Fruit fly (Drosophila melanogaster) whole organism, embryonic: ENCODE results near the gene CG32391.

ENCODE experiments used
- Ada2b ChIP-seq: fragments of 200-800 bp; sonication (Bioruptor generic); IDR thresholded peaks from 2 replicates; pipeline ENCODE4 v1.3.6; 2022; ENCODE audit warnings: missing biosample characterization, missing genetic modification characterization
- B-H2 ChIP-seq: fragments of 200-800 bp; sonication (Bioruptor generic); optimal IDR thresholded peaks from 2 replicates; lab custom pipeline; 2018; ENCODE audit warnings: missing biosample characterization, mild to moderate bottlenecking, missing genetic modification characterization
- BEAF-32 ChIP-seq: fragments of 200-800 bp; sonication (Bioruptor generic); optimal IDR thresholded peaks from 3 replicates; lab custom pipeline; 2017; ENCODE audit warnings: missing biosample characterization, missing genetic modification characterization, mild to moderate bottlenecking, moderate library complexity, missing genetic modification reagents
- BtbVII ChIP-seq: fragments of 200-800 bp; sonication (Bioruptor generic); optimal IDR thresholded peaks from 3 replicates; lab custom pipeline; 2017; ENCODE audit warnings: missing biosample characterization, mild to moderate bottlenecking, missing genetic modification characterization
- CG11723 ChIP-seq: fragments of 200-800 bp; sonication (Bioruptor generic); optimal IDR thresholded peaks from 2 replicates; lab custom pipeline; 2017; ENCODE audit warnings: missing biosample characterization, mild to moderate bottlenecking, missing genetic modification characterization
- CG13287 ChIP-seq: fragments of 200-800 bp; sonication (Bioruptor generic); IDR thresholded peaks from 2 replicates; pipeline ENCODE4 v1.3.6; 2022; ENCODE audit warnings: missing biosample characterization, missing genetic modification characterization; ENCODE audit not compliant: partially characterized antibody
- CG13894 ChIP-seq: fragments of 200-800 bp; sonication (Bioruptor generic); optimal IDR thresholded peaks from 3 replicates; lab custom pipeline; 2018; ENCODE audit warnings: missing biosample characterization, mild to moderate bottlenecking, missing genetic modification characterization, moderate library complexity
- CG15601 ChIP-seq: fragments of 200-800 bp; sonication (Bioruptor generic); optimal IDR thresholded peaks from 3 replicates; lab custom pipeline; 2019; ENCODE audit warnings: missing biosample characterization, mild to moderate bottlenecking, missing genetic modification characterization, moderate library complexity
- CG16779 ChIP-seq: fragments of 200-800 bp; sonication (Bioruptor generic); IDR thresholded peaks from 2 replicates; pipeline ENCODE4 v1.3.6; 2022; ENCODE audit warnings: missing biosample characterization, missing genetic modification characterization
- CG17359 ChIP-seq: fragments of 200-800 bp; sonication (Bioruptor generic); optimal IDR thresholded peaks from 3 replicates; lab custom pipeline; 2018; ENCODE audit warnings: missing biosample characterization, mild to moderate bottlenecking, missing genetic modification characterization, moderate library complexity
- CG17912 ChIP-seq: fragments of 200-800 bp; sonication (Bioruptor generic); optimal IDR thresholded peaks from 2 replicates; lab custom pipeline; 2018; ENCODE audit warnings: missing biosample characterization, mild to moderate bottlenecking, missing genetic modification characterization
- CG18619 ChIP-seq: fragments of 200-800 bp; sonication (Bioruptor generic); optimal IDR thresholded peaks from 3 replicates; lab custom pipeline; 2017; ENCODE audit warnings: missing biosample characterization, mild to moderate bottlenecking, missing genetic modification characterization
- CG3065 ChIP-seq: fragments of 200-800 bp; sonication (Bioruptor generic); optimal IDR thresholded peaks from 2 replicates; lab custom pipeline; 2016; ENCODE audit warnings: missing biosample characterization, missing genetic modification characterization
- CG3281 ChIP-seq: fragments of 200-800 bp; sonication (Bioruptor generic); optimal IDR thresholded peaks from 3 replicates; lab custom pipeline; 2017; ENCODE audit warnings: missing biosample characterization, mild to moderate bottlenecking, missing genetic modification characterization
- CG4424 ChIP-seq: fragments of 200-800 bp; sonication (Bioruptor generic); optimal IDR thresholded peaks from 3 replicates; lab custom pipeline; 2016; ENCODE audit warnings: missing biosample characterization, missing genetic modification characterization
- CG6175 ChIP-seq: fragments of 200-800 bp; sonication (Bioruptor generic); IDR thresholded peaks from 3 replicates; pipeline ENCODE4 v1.3.6; 2022; ENCODE audit warnings: missing biosample characterization, missing genetic modification characterization
- CG6272 ChIP-seq: fragments of 200-800 bp; sonication (Bioruptor generic); IDR thresholded peaks from 2 replicates; pipeline ENCODE4 v1.3.6; 2022; ENCODE audit warnings: missing biosample characterization, missing genetic modification characterization
- CG7839 ChIP-seq: fragments of 200-800 bp; sonication (Bioruptor generic); optimal IDR thresholded peaks from 3 replicates; lab custom pipeline; 2018; ENCODE audit warnings: missing biosample characterization, mild to moderate bottlenecking, missing genetic modification characterization, moderate library complexity
- CG8359 ChIP-seq: fragments of 200-800 bp; sonication (Bioruptor generic); optimal IDR thresholded peaks from 2 replicates; lab custom pipeline; 2017; ENCODE audit warnings: missing biosample characterization, mild to moderate bottlenecking, missing genetic modification characterization, borderline replicate concordance
- CHES-1-like ChIP-seq: fragments of 200-800 bp; sonication (Bioruptor generic); optimal IDR thresholded peaks from 2 replicates; lab custom pipeline; 2016; ENCODE audit warnings: missing biosample characterization, missing genetic modification characterization
- Ets65A ChIP-seq: fragments of 200-800 bp; sonication (Bioruptor generic); peaks from one replicate; lab custom pipeline; 2016; ENCODE audit warnings: missing biosample characterization, missing genetic modification characterization
- Gug ChIP-seq: fragments of 200-800 bp; sonication (Bioruptor generic); IDR thresholded peaks from 4 replicates; pipeline ENCODE4 v1.3.6; 2022; ENCODE audit warnings: missing biosample characterization, missing genetic modification characterization
- Hr51 ChIP-seq, 2 experiments: fragments of 200-800 bp; sonication (Bioruptor generic); optimal IDR thresholded peaks; 2 replicates in 1 of 2; 3 replicates in 1 of 2; lab custom pipeline; 2016 to 2018; ENCODE audit warnings: missing biosample characterization in 2 of 2, missing genetic modification characterization in 2 of 2, mild to moderate bottlenecking in 1 of 2, moderate library complexity in 1 of 2
- Hsf ChIP-seq: fragments of 200-800 bp; sonication (Bioruptor generic); optimal IDR thresholded peaks from 3 replicates; lab custom pipeline; 2016; ENCODE audit warnings: missing biosample characterization, missing genetic modification characterization
- Lpt ChIP-seq: fragments of >200 bp; optimal IDR thresholded peaks from 2 replicates; lab custom pipeline; 2018; ENCODE audit warnings: missing biosample characterization, missing genetic modification characterization
- MBD-R2 ChIP-seq: fragments of 200-800 bp; sonication (Bioruptor generic); IDR thresholded peaks from 2 replicates; pipeline ENCODE4 v1.3.6; 2022; ENCODE audit warnings: missing biosample characterization, missing genetic modification characterization
- Myb ChIP-seq: fragments of 200-800 bp; sonication (Bioruptor generic); optimal IDR thresholded peaks from 2 replicates; lab custom pipeline; 2016; ENCODE audit warnings: missing biosample characterization, missing genetic modification characterization
- Scr ChIP-seq: fragments of 200-800 bp; sonication (Bioruptor generic); IDR thresholded peaks from 2 replicates; pipeline ENCODE4 v1.3.6; 2022; ENCODE audit warnings: missing biosample characterization, missing genetic modification characterization; ENCODE audit not compliant: partially characterized antibody
- Six4 ChIP-seq: fragments of 200-800 bp; sonication (Bioruptor generic); optimal IDR thresholded peaks from 2 replicates; lab custom pipeline; 2016; ENCODE audit warnings: missing biosample characterization, missing genetic modification characterization
- Sry-δ ChIP-seq: fragments of 200-800 bp; sonication (Bioruptor generic); optimal IDR thresholded peaks from 2 replicates; lab custom pipeline; 2016; ENCODE audit warnings: missing biosample characterization, missing genetic modification characterization
- Taf1 ChIP-seq: fragments of 200-800 bp; sonication (Bioruptor generic); IDR thresholded peaks from 2 replicates; pipeline ENCODE4 v1.3.6; 2022; ENCODE audit warnings: missing biosample characterization, missing genetic modification characterization
- YL-1 ChIP-seq: fragments of 200-800 bp; sonication (Bioruptor generic); optimal IDR thresholded peaks from 3 replicates; lab custom pipeline; 2017; ENCODE audit warnings: missing biosample characterization, mild to moderate bottlenecking, missing genetic modification characterization
- bab2 ChIP-seq: fragments of 200-800 bp; sonication (Bioruptor generic); optimal IDR thresholded peaks from 2 replicates; lab custom pipeline; 2016; ENCODE audit warnings: missing biosample characterization, missing genetic modification characterization
- caup ChIP-seq: fragments of 200-800 bp; sonication (Bioruptor generic); optimal IDR thresholded peaks from 3 replicates; lab custom pipeline; 2017; ENCODE audit warnings: missing biosample characterization, mild to moderate bottlenecking, missing genetic modification characterization, moderate library complexity; ENCODE audit not compliant: severe bottlenecking
- chif ChIP-seq, 2 experiments: fragments of 200-800 bp; sonication (Bioruptor generic); optimal IDR thresholded peaks; 3 replicates each; lab custom pipeline; 2016; ENCODE audit warnings: missing biosample characterization in 2 of 2, missing genetic modification characterization in 2 of 2
- chinmo ChIP-seq: fragments of 200-800 bp; sonication (Bioruptor generic); IDR thresholded peaks from 4 replicates; pipeline ENCODE4 v1.3.6; 2022; ENCODE audit warnings: missing biosample characterization, missing genetic modification characterization; ENCODE audit not compliant: partially characterized antibody
- corto ChIP-seq: fragments of 200-800 bp; sonication (Bioruptor generic); optimal IDR thresholded peaks from 2 replicates; lab custom pipeline; 2016; ENCODE audit warnings: missing biosample characterization, mild to moderate bottlenecking, missing genetic modification characterization, moderate library complexity
- gro ChIP-seq: fragments of 200-800 bp; sonication (Bioruptor generic); optimal IDR thresholded peaks from 2 replicates; lab custom pipeline; 2016; ENCODE audit warnings: missing biosample characterization, missing genetic modification characterization
- her ChIP-seq: fragments of 200-800 bp; sonication (Bioruptor generic); optimal IDR thresholded peaks from 2 replicates; lab custom pipeline; 2016; ENCODE audit warnings: missing biosample characterization, missing genetic modification characterization
- hth ChIP-seq: fragments of >200 bp; optimal IDR thresholded peaks from 2 replicates; lab custom pipeline; 2017; ENCODE audit warnings: inconsistent platforms
- mirr ChIP-seq: fragments of 200-800 bp; sonication (Bioruptor generic); optimal IDR thresholded peaks from 3 replicates; lab custom pipeline; 2018; ENCODE audit warnings: missing biosample characterization, mild to moderate bottlenecking, missing genetic modification characterization
- phol ChIP-seq: fragments of 200-800 bp; sonication (Bioruptor generic); optimal IDR thresholded peaks from 3 replicates; lab custom pipeline; 2018; ENCODE audit warnings: missing biosample characterization, mild to moderate bottlenecking, missing genetic modification characterization, moderate library complexity
- pnt ChIP-seq: fragments of 200-800 bp; sonication (Bioruptor generic); optimal IDR thresholded peaks from 3 replicates; lab custom pipeline; 2016; ENCODE audit warnings: missing biosample characterization, missing genetic modification characterization
- sd ChIP-seq: fragments of 200-800 bp; sonication (Bioruptor generic); optimal IDR thresholded peaks from 3 replicates; lab custom pipeline; 2018; ENCODE audit warnings: missing biosample characterization, mild to moderate bottlenecking, missing genetic modification characterization, moderate library complexity
- sna ChIP-seq: fragments of 200-800 bp; sonication (Bioruptor generic); IDR thresholded peaks from 2 replicates; pipeline ENCODE4 v1.3.6; 2022; ENCODE audit warnings: missing biosample characterization, missing genetic modification characterization; ENCODE audit not compliant: partially characterized antibody
- sob ChIP-seq: fragments of 200-800 bp; sonication (Bioruptor generic); IDR thresholded peaks from 2 replicates; pipeline ENCODE4 v1.3.6; 2022; ENCODE audit warnings: missing biosample characterization, missing genetic modification characterization
- ssp ChIP-seq: fragments of 200-800 bp; sonication (Bioruptor generic); IDR thresholded peaks from 2 replicates; pipeline ENCODE4 v1.3.6; 2022; ENCODE audit warnings: missing biosample characterization, missing genetic modification characterization
- tin ChIP-seq: fragments of 200-800 bp; sonication (Bioruptor generic); optimal IDR thresholded peaks from 3 replicates; lab custom pipeline; 2016; ENCODE audit warnings: missing biosample characterization, missing genetic modification characterization
- twi ChIP-seq: fragments of 200-800 bp; optimal IDR thresholded peaks from 2 replicates; lab custom pipeline; 2019; ENCODE audit warnings: missing biosample characterization, mild to moderate bottlenecking, missing genetic modification characterization, moderate library complexity
- vvl ChIP-seq: fragments of 200-800 bp; sonication (Bioruptor generic); IDR thresholded peaks from 2 replicates; pipeline ENCODE4 v1.3.6; 2022; ENCODE audit warnings: missing biosample characterization, missing genetic modification characterization

CG32391 gene

dm6 chr3L:7069099-7069498 is at the start of gene CG32391:
Gene CG32391, minus strand, starts transcription at chr3L:7069199.
- TF ChIP-seq CHES-1-like (no peak), chif (GFP tag; optimal IDR thresholded peaks at IDR 0.05; lab: Kevin White, UChicago) (no peak), sob (no peak), Ets65A (GFP tag; lab: Kevin White, UChicago) (peak; percentile 29), Gug (GFP tag; lab: Robert Waterston, UW) (no peak), Hsf (no peak), CG15601 (tag; lab: Kevin White, UChicago) (no peak), CG6272 (GFP tag; lab: Robert Waterston, UW) (no peak), twi (tag; lab: Kevin White, UChicago) (no peak)

- TF ChIP-seq sna (GFP tag; lab: Robert Waterston, UW) (no peak), Ada2b (GFP tag; lab: Robert Waterston, UW) (no peak), CG8359 (GFP tag; lab: Kevin White, UChicago) (no peak), MBD-R2 (0 out of 2 replicates have a peak, but pooled peaks have one; percentile 7), phol (no peak), CG18619 (no peak), Hr51 (GFP tag; optimal IDR thresholded peaks at IDR 0.05; lab: Kevin White, UChicago) (no peak), chinmo (GFP tag; lab: Robert Waterston, UW) (0 out of 4 replicates have a peak, but pooled peaks have one; percentile 48), Lpt (GFP tag; lab: Kevin White, UChicago) (no peak), Myb (GFP tag; lab: Kevin White, UChicago) (no peak), CG13894 (tag; lab: Kevin White, UChicago) (peak; percentile 48), CG3281 (GFP tag; lab: Kevin White, UChicago) (no peak), gro (GFP tag; lab: Kevin White, UChicago) (peak; percentile 79), ssp (GFP tag; lab: Robert Waterston, UW) (no peak), CG16779 (GFP tag; lab: Robert Waterston, UW) (no peak), Six4 (GFP tag; lab: Kevin White, UChicago) (no peak), twi (tag; lab: Kevin White, UChicago) (no peak), YL-1 (no peak), hth (lab: Kevin White, UChicago) (no peak), mirr (GFP tag; lab: Kevin White, UChicago) (no peak), CG13287 (GFP tag; lab: Robert Waterston, UW) (no peak), CG17359 (tag; lab: Kevin White, UChicago) (no peak), her (GFP tag; lab: Kevin White, UChicago) (no peak), tin (GFP tag; lab: Kevin White, UChicago) (no peak), CG7839 (no peak), CG6175 (GFP tag; lab: Robert Waterston, UW) (no peak), bab2 (GFP tag; lab: Kevin White, UChicago) (no peak), Sry-δ (GFP tag; lab: Kevin White, UChicago) (no peak), sd (peak; percentile 94), corto (GFP tag; lab: Kevin White, UChicago) (no peak), CG4424 (no peak), BEAF-32 (GFP tag; lab: Kevin White, UChicago) (no peak), CG17912 (GFP tag; lab: Kevin White, UChicago) (no peak), vvl (0 out of 2 replicates have a peak, but pooled peaks have one; percentile 39), CG11723 (no peak), B-H2 (GFP tag; lab: Kevin White, UChicago) (peak; percentile 62), Hsf (no peak), CG3065 (GFP tag; lab: Kevin White, UChicago) (no peak), Scr (GFP tag; lab: Robert Waterston, UW) (no peak), caup (GFP tag; lab: Kevin White, UChicago) (no peak), pnt (GFP tag; lab: Kevin White, UChicago) (no peak), BtbVII (GFP tag; lab: Kevin White, UChicago) (no peak), Taf1 (GFP tag; lab: Robert Waterston, UW) (no peak)
Observed at dm6 chr3L:7115944-7116343, 46.9 kb upstream of the CG32391 start.
